Fruit fly (Drosophila melanogaster) whole organism, pupa: ENCODE measurements around the gene CG43062.

Experiments used
- CG10348 ChIP-seq: fragments of 200-800 bp; sonication (Bioruptor generic); IDR thresholded peaks from 2 replicates; pipeline ENCODE4 v1.3.6; 2022; ENCODE audit warnings: missing biosample characterization, missing genetic modification characterization
- CG12605 ChIP-seq: fragments of 200-800 bp; sonication (Bioruptor generic); IDR thresholded peaks from 2 replicates; pipeline ENCODE4 v1.3.6; 2022; ENCODE audit warnings: missing biosample characterization, missing genetic modification characterization
- CG13204 ChIP-seq: fragments of 200-800 bp; sonication (Bioruptor generic); optimal IDR thresholded peaks from 2 replicates; lab custom pipeline; 2018; ENCODE audit warnings: missing biosample characterization, mild to moderate bottlenecking, missing genetic modification characterization, moderate library complexity
- CG14655 ChIP-seq: fragments of 200-800 bp; sonication (Bioruptor generic); optimal IDR thresholded peaks from 3 replicates; lab custom pipeline; 2017; ENCODE audit warnings: mild to moderate bottlenecking, missing biosample characterization, missing genetic modification reagents, missing genetic modification characterization
- CG15710 ChIP-seq: fragments of 200-800 bp; sonication (Bioruptor generic); optimal IDR thresholded peaks from 2 replicates; lab custom pipeline; 2018; ENCODE audit warnings: missing biosample characterization, mild to moderate bottlenecking, missing genetic modification characterization, moderate library complexity
- CG17806 ChIP-seq: fragments of 200-800 bp; sonication (Bioruptor generic); optimal IDR thresholded peaks from 2 replicates; lab custom pipeline; 2018; ENCODE audit warnings: missing biosample characterization, mild to moderate bottlenecking, missing genetic modification characterization, moderate library complexity
- CG32121 ChIP-seq: fragments of 200-800 bp; sonication (Bioruptor generic); IDR thresholded peaks from 2 replicates; pipeline ENCODE4 v1.3.6; 2022; ENCODE audit warnings: missing biosample characterization, missing genetic modification characterization
- CG34367 ChIP-seq: fragments of 200-800 bp; sonication (Bioruptor generic); optimal IDR thresholded peaks from 2 replicates; lab custom pipeline; 2018; ENCODE audit warnings: missing biosample characterization, mild to moderate bottlenecking, missing genetic modification characterization
- CG4496 ChIP-seq: fragments of 200-800 bp; sonication (Bioruptor generic); IDR thresholded peaks from 3 replicates; pipeline ENCODE4 v1.3.6; 2022; ENCODE audit warnings: missing biosample characterization, missing genetic modification characterization
- CG8159 ChIP-seq: fragments of 200-800 bp; sonication (Bioruptor generic); optimal IDR thresholded peaks from 3 replicates; lab custom pipeline; 2018; ENCODE audit warnings: missing biosample characterization, mild to moderate bottlenecking, missing genetic modification characterization, moderate library complexity
- CG8301 ChIP-seq: fragments of 200-800 bp; sonication (Bioruptor generic); optimal IDR thresholded peaks from 2 replicates; lab custom pipeline; 2018; ENCODE audit warnings: missing biosample characterization, mild to moderate bottlenecking, missing genetic modification characterization
- CG9948 ChIP-seq: fragments of 200-800 bp; sonication (Bioruptor generic); optimal IDR thresholded peaks from 2 replicates; lab custom pipeline; 2018; ENCODE audit warnings: missing biosample characterization, mild to moderate bottlenecking, missing genetic modification characterization, moderate library complexity
- D1 ChIP-seq: fragments of 200-800 bp; sonication (Bioruptor generic); optimal IDR thresholded peaks from 2 replicates; lab custom pipeline; 2018; ENCODE audit warnings: missing biosample characterization, mild to moderate bottlenecking, missing genetic modification characterization, moderate library complexity
- EcR ChIP-seq: fragments of 200-800 bp; sonication (Bioruptor generic); optimal IDR thresholded peaks from 3 replicates; lab custom pipeline; 2019; ENCODE audit warnings: missing biosample characterization, missing genetic modification characterization, mild to moderate bottlenecking, moderate library complexity, missing genetic modification reagents
- Ets98B ChIP-seq: fragments of 200-800 bp; sonication (Bioruptor generic); IDR thresholded peaks from 2 replicates; pipeline ENCODE4 v1.3.6; 2022; ENCODE audit warnings: missing biosample characterization, missing genetic modification characterization
- Pif1A ChIP-seq: fragments of 200-800 bp; sonication (Bioruptor generic); optimal IDR thresholded peaks from 3 replicates; lab custom pipeline; 2016; ENCODE audit warnings: missing biosample characterization, missing genetic modification characterization
- Pif1B ChIP-seq: fragments of 200-800 bp; sonication (Bioruptor generic); optimal IDR thresholded peaks from 3 replicates; lab custom pipeline; 2016; ENCODE audit warnings: missing biosample characterization, missing genetic modification characterization
- Snoo ChIP-seq: fragments of 200-800 bp; sonication (Bioruptor generic); optimal IDR thresholded peaks from 3 replicates; lab custom pipeline; 2017; ENCODE audit warnings: missing biosample characterization, mild to moderate bottlenecking, missing genetic modification characterization, inconsistent platforms
- fd96Ca ChIP-seq: fragments of 200-800 bp; sonication (Bioruptor generic); IDR thresholded peaks from 3 replicates; pipeline ENCODE4 v1.3.6; 2022; ENCODE audit warnings: missing biosample characterization, missing genetic modification characterization
- gl ChIP-seq: fragments of 200-800 bp; sonication (Bioruptor generic); optimal IDR thresholded peaks from 2 replicates; lab custom pipeline; 2018; ENCODE audit warnings: missing biosample characterization, mild to moderate bottlenecking, missing genetic modification characterization
- rn ChIP-seq: fragments of 200-800 bp; sonication (Bioruptor generic); IDR thresholded peaks from 2 replicates; pipeline ENCODE4 v1.3.6; 2022; ENCODE audit warnings: missing biosample characterization, missing genetic modification characterization

CG43062 gene

DNA sequence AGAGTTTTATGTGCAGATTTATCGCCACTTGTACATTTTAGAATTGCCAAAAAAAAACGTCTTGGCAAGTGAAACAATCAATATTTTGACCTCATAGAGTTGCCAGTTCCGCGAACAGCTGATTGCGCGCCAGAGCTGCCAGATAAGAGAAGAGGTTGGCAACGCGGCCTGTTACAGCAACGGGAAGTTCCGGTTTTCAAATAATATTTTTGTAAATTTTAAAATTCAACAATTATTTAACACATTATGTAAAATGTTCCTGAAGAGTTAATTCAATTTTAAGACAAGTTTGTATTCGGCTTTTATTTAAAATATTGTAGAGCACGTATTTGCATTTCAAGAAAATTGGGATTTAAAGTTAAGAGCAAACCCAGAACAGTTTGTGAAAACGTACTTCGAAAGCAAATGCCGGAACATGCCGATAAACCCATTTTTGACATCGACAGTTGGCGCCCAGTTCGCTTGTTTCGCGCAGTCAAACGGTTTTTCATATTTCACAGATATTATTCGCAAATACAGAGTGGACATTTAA, 36.6 kb downstream of the CG43062 start, which contains the start of the genes prd1 and HisCl1:
prd1 (minus strand) TSS at position 320 of the 532 bp plus-strand sequence.
HisCl1 (plus strand) TSS at position 482 of the 532 bp plus-strand sequence.
- TF ChIP-seq CG10348 (GFP tag; lab: Robert Waterston, UW): peak; percentile 62; the same call in 1 of the 2 replicates
- TF ChIP-seq Ets98B (GFP tag; lab: Robert Waterston, UW): peak; percentile 30; the same call in 1 of the 2 replicates
- TF ChIP-seq D1: no peak
- peak; percentile 51; the same call in 1 of the 3 replicates for TF ChIP-seq fd96Ca
- TF ChIP-seq CG17806 (tag; lab: Kevin White, UChicago): peak; percentile 55
- TF ChIP-seq CG15710 (tag; lab: Kevin White, UChicago): peak; percentile 66
- no peak for TF ChIP-seq CG8301 (tag; lab: Kevin White, UChicago)
- no peak for TF ChIP-seq CG12605 (GFP tag; lab: Robert Waterston, UW)
- TF ChIP-seq Pif1B (GFP tag; lab: Kevin White, UChicago): no peak
- TF ChIP-seq CG32121: peak; percentile 51; the same call in 1 of the 2 replicates
- no peak for TF ChIP-seq CG8159 (tag; lab: Kevin White, UChicago)
- TF ChIP-seq rn (GFP tag; lab: Robert Waterston, UW): peak; percentile 57; the same call in 1 of the 2 replicates
- TF ChIP-seq CG9948 (tag; lab: Kevin White, UChicago): peak; percentile 53
- TF ChIP-seq CG4496 (GFP tag; lab: Robert Waterston, UW): peak; percentile 64; the same call in 1 of the 3 replicates
- TF ChIP-seq Snoo (tag; lab: Kevin White, UChicago): peak; percentile 67
- TF ChIP-seq CG13204 (GFP tag; lab: Kevin White, UChicago): no peak
- TF ChIP-seq EcR (GFP tag; lab: Kevin White, UChicago): peak; percentile 73
- TF ChIP-seq CG14655 (GFP tag; lab: Kevin White, UChicago): no peak
- peak; percentile 51 for TF ChIP-seq CG34367
- no peak for TF ChIP-seq gl (tag; lab: Kevin White, UChicago)
- TF ChIP-seq Pif1A (GFP tag; lab: Kevin White, UChicago): no peak

DNA sequence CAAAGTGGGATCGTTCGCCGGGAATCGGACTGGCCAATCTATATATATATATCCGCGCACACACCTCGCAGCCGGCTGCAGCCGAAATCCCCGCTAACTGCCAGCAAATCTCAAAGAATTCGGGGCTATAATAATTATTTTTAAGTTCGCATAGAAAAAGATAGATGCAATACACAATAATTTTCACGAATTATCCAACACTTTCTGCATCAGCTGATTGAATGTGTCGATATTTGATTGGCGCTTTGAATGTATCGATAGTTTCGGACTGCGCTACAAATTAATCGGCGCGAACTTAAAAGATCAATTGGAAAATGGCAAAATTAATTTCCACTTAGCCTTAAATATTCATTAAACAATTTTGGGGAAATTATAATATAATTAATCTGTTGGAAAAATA, 46.6 kb downstream of the CG43062 start, which contains the start of gene Sbf:
Sbf (minus strand) TSS at position 169 of the 400 bp plus-strand sequence.
- no peak for TF ChIP-seq gl (tag; lab: Kevin White, UChicago)
- TF ChIP-seq D1: no peak
- no peak for TF ChIP-seq CG12605 (GFP tag; lab: Robert Waterston, UW)
- TF ChIP-seq rn (GFP tag; lab: Robert Waterston, UW): no peak
- no peak for TF ChIP-seq Ets98B (GFP tag; lab: Robert Waterston, UW)
- no peak for TF ChIP-seq Pif1A (GFP tag; lab: Kevin White, UChicago)
- no peak for TF ChIP-seq Pif1B (GFP tag; lab: Kevin White, UChicago)
- no peak for TF ChIP-seq CG13204 (GFP tag; lab: Kevin White, UChicago)
- TF ChIP-seq, all 21 proteins: peak for 0
